Worm (Caenorhabditis elegans) whole organism, L4 larva: ENCODE measurements around the gene tars-1.

ENCODE experiments used
- F10B5.3 ChIP-seq: sonication (generic microtip); optimal IDR thresholded peaks from 2 replicates; lab custom pipeline; 2016; ENCODE audit warnings: mild to moderate bottlenecking, missing genetic modification characterization, missing compliant biosample characterization
- ama-1 ChIP-seq: fragments of 150-350 bp; optimal IDR thresholded peaks from 2 replicates; lab custom pipeline; 2014; ENCODE audit warnings: inconsistent platforms, mixed read lengths
- dmd-6 ChIP-seq: fragments of 200-800 bp; sonication (Bioruptor generic); IDR thresholded peaks from 2 replicates; pipeline ENCODE4 v1.3.6; 2022; ENCODE audit warnings: missing genetic modification reagents, missing genetic modification characterization, missing compliant biosample characterization
- fkh-10 ChIP-seq: fragments of 150-350 bp; optimal IDR thresholded peaks from 2 replicates; lab custom pipeline; 2014; ENCODE audit warnings: missing biosample characterization, missing genetic modification reagents, missing genetic modification characterization
- lin-29 ChIP-seq: fragments of 200-800 bp; sonication (Bioruptor generic); IDR thresholded peaks from 2 replicates; pipeline ENCODE4 v1.3.6; 2022; ENCODE audit warnings: missing genetic modification reagents, missing genetic modification characterization, missing compliant biosample characterization
- lin-39 ChIP-seq: fragments of 150-350 bp; optimal IDR thresholded peaks from 2 replicates; lab custom pipeline; 2014; ENCODE audit warnings: missing biosample characterization, missing genetic modification reagents, missing genetic modification characterization
- mdl-1 ChIP-seq, 2 experiments: fragments of 150-350 bp in 1 of 2; sonication (generic microtip) in 1 of 2; optimal IDR thresholded peaks; 2 replicates each; lab custom pipeline; 2014 to 2017; ENCODE audit warnings: missing biosample characterization in 2 of 2, missing genetic modification characterization in 2 of 2
- nhr-11 ChIP-seq: fragments of 150-350 bp; optimal IDR thresholded peaks from 2 replicates; lab custom pipeline; 2014; ENCODE audit warnings: missing biosample characterization, missing genetic modification characterization
- nhr-6 ChIP-seq: fragments of 150-350 bp; optimal IDR thresholded peaks from 2 replicates; lab custom pipeline; 2014; ENCODE audit warnings: missing biosample characterization, missing genetic modification characterization
- pqm-1 ChIP-seq: sonication (generic microtip); optimal IDR thresholded peaks from 2 replicates; lab custom pipeline; 2017; ENCODE audit warnings: missing biosample characterization, missing genetic modification characterization

- TF ChIP-seq fkh-10 (GFP tag; lab: Kevin White, UChicago) (no peak), lin-39 (tag; lab: Kevin White, UChicago) (no peak), dmd-6 (GFP tag; lab: Robert Waterston, UW) (no peak), nhr-6 (no peak), nhr-11 (tag; lab: Kevin White, UChicago) (no peak), lin-29 (no peak), pqm-1 (no peak), ama-1 (lab: Kevin White, UChicago) (no peak), F10B5.3 (tag; lab: Kevin White, UChicago) (no peak), mdl-1 (tag; optimal IDR thresholded peaks at IDR 0.05; lab: Kevin White, UChicago) (no peak)
Observed at ce11 chrII:11695945-11696270, 451 bp upstream of the tars-1 start, which contains the start of gene xpf-1.
